Fruit fly (Drosophila melanogaster) whole organism, pupa: ENCODE results near the gene AstCC.
A peak's percentile ranks its signal among the peaks of the same experiment; 100 is the strongest.

Experiments used
- CG10348 ChIP-seq: fragments of 200-800 bp; sonication (Bioruptor generic); IDR thresholded peaks from 2 replicates; pipeline ENCODE4 v1.3.6; 2022; ENCODE audit warnings: missing biosample characterization, missing genetic modification characterization
- CG12605 ChIP-seq: fragments of 200-800 bp; sonication (Bioruptor generic); IDR thresholded peaks from 2 replicates; pipeline ENCODE4 v1.3.6; 2022; ENCODE audit warnings: missing biosample characterization, missing genetic modification characterization
- CG13204 ChIP-seq: fragments of 200-800 bp; sonication (Bioruptor generic); optimal IDR thresholded peaks from 2 replicates; lab custom pipeline; 2018; ENCODE audit warnings: missing biosample characterization, mild to moderate bottlenecking, missing genetic modification characterization, moderate library complexity
- CG14655 ChIP-seq: fragments of 200-800 bp; sonication (Bioruptor generic); optimal IDR thresholded peaks from 3 replicates; lab custom pipeline; 2017; ENCODE audit warnings: mild to moderate bottlenecking, missing biosample characterization, missing genetic modification reagents, missing genetic modification characterization
- CG15710 ChIP-seq: fragments of 200-800 bp; sonication (Bioruptor generic); optimal IDR thresholded peaks from 2 replicates; lab custom pipeline; 2018; ENCODE audit warnings: missing biosample characterization, mild to moderate bottlenecking, missing genetic modification characterization, moderate library complexity
- CG17806 ChIP-seq: fragments of 200-800 bp; sonication (Bioruptor generic); optimal IDR thresholded peaks from 2 replicates; lab custom pipeline; 2018; ENCODE audit warnings: missing biosample characterization, mild to moderate bottlenecking, missing genetic modification characterization, moderate library complexity
- CG32121 ChIP-seq: fragments of 200-800 bp; sonication (Bioruptor generic); IDR thresholded peaks from 2 replicates; pipeline ENCODE4 v1.3.6; 2022; ENCODE audit warnings: missing biosample characterization, missing genetic modification characterization
- CG34367 ChIP-seq: fragments of 200-800 bp; sonication (Bioruptor generic); optimal IDR thresholded peaks from 2 replicates; lab custom pipeline; 2018; ENCODE audit warnings: missing biosample characterization, mild to moderate bottlenecking, missing genetic modification characterization
- CG4496 ChIP-seq: fragments of 200-800 bp; sonication (Bioruptor generic); IDR thresholded peaks from 3 replicates; pipeline ENCODE4 v1.3.6; 2022; ENCODE audit warnings: missing biosample characterization, missing genetic modification characterization
- CG8159 ChIP-seq: fragments of 200-800 bp; sonication (Bioruptor generic); optimal IDR thresholded peaks from 3 replicates; lab custom pipeline; 2018; ENCODE audit warnings: missing biosample characterization, mild to moderate bottlenecking, missing genetic modification characterization, moderate library complexity
- CG8301 ChIP-seq: fragments of 200-800 bp; sonication (Bioruptor generic); optimal IDR thresholded peaks from 2 replicates; lab custom pipeline; 2018; ENCODE audit warnings: missing biosample characterization, mild to moderate bottlenecking, missing genetic modification characterization
- CG9948 ChIP-seq: fragments of 200-800 bp; sonication (Bioruptor generic); optimal IDR thresholded peaks from 2 replicates; lab custom pipeline; 2018; ENCODE audit warnings: missing biosample characterization, mild to moderate bottlenecking, missing genetic modification characterization, moderate library complexity
- D1 ChIP-seq: fragments of 200-800 bp; sonication (Bioruptor generic); optimal IDR thresholded peaks from 2 replicates; lab custom pipeline; 2018; ENCODE audit warnings: missing biosample characterization, mild to moderate bottlenecking, missing genetic modification characterization, moderate library complexity
- EcR ChIP-seq: fragments of 200-800 bp; sonication (Bioruptor generic); optimal IDR thresholded peaks from 3 replicates; lab custom pipeline; 2019; ENCODE audit warnings: missing biosample characterization, missing genetic modification characterization, mild to moderate bottlenecking, moderate library complexity, missing genetic modification reagents
- Ets98B ChIP-seq: fragments of 200-800 bp; sonication (Bioruptor generic); IDR thresholded peaks from 2 replicates; pipeline ENCODE4 v1.3.6; 2022; ENCODE audit warnings: missing biosample characterization, missing genetic modification characterization
- Pif1A ChIP-seq: fragments of 200-800 bp; sonication (Bioruptor generic); optimal IDR thresholded peaks from 3 replicates; lab custom pipeline; 2016; ENCODE audit warnings: missing biosample characterization, missing genetic modification characterization
- Pif1B ChIP-seq: fragments of 200-800 bp; sonication (Bioruptor generic); optimal IDR thresholded peaks from 3 replicates; lab custom pipeline; 2016; ENCODE audit warnings: missing biosample characterization, missing genetic modification characterization
- Snoo ChIP-seq: fragments of 200-800 bp; sonication (Bioruptor generic); optimal IDR thresholded peaks from 3 replicates; lab custom pipeline; 2017; ENCODE audit warnings: missing biosample characterization, mild to moderate bottlenecking, missing genetic modification characterization, inconsistent platforms
- fd96Ca ChIP-seq: fragments of 200-800 bp; sonication (Bioruptor generic); IDR thresholded peaks from 3 replicates; pipeline ENCODE4 v1.3.6; 2022; ENCODE audit warnings: missing biosample characterization, missing genetic modification characterization
- gl ChIP-seq: fragments of 200-800 bp; sonication (Bioruptor generic); optimal IDR thresholded peaks from 2 replicates; lab custom pipeline; 2018; ENCODE audit warnings: missing biosample characterization, mild to moderate bottlenecking, missing genetic modification characterization
- rn ChIP-seq: fragments of 200-800 bp; sonication (Bioruptor generic); IDR thresholded peaks from 2 replicates; pipeline ENCODE4 v1.3.6; 2022; ENCODE audit warnings: missing biosample characterization, missing genetic modification characterization

The AstCC gene

dm6 chr2L:11065106-11065878, 19.7 kb downstream of the AstCC start:
- TF ChIP-seq CG34367 (tag; lab: Kevin White, UChicago) (peak; percentile 27), Snoo (peak; percentile 61), CG32121 (GFP tag; lab: Robert Waterston, UW) (peak; percentile 70), CG10348 (GFP tag; lab: Robert Waterston, UW) (no peak), rn (GFP tag; lab: Robert Waterston, UW) (no peak), CG8159 (tag; lab: Kevin White, UChicago) (peak; percentile 63), CG17806 (tag; lab: Kevin White, UChicago) (peak; percentile 34), CG15710 (peak; percentile 62), CG4496 (GFP tag; lab: Robert Waterston, UW) (peak; percentile 74; the same call in 2 of the 3 replicates), CG8301 (tag; lab: Kevin White, UChicago) (peak; percentile 28), EcR (GFP tag; lab: Kevin White, UChicago) (no peak), CG9948 (peak; percentile 51), Ets98B (peak; percentile 66), CG13204 (no peak), Pif1B (GFP tag; lab: Kevin White, UChicago) (peak; percentile 53), CG12605 (GFP tag; lab: Robert Waterston, UW) (peak; percentile 71), D1 (tag; lab: Kevin White, UChicago) (no peak), Pif1A (GFP tag; lab: Kevin White, UChicago) (peak; percentile 24), fd96Ca (GFP tag; lab: Robert Waterston, UW) (no peak), CG14655 (GFP tag; lab: Kevin White, UChicago) (peak; percentile 39)
- TF ChIP-seq, all 21 proteins: peak for 14

dm6 chr2L:11061155-11061554, 23.9 kb downstream of the AstCC start:
- TF ChIP-seq CG34367 (tag; lab: Kevin White, UChicago) (no peak), CG13204 (peak; percentile 52), CG9948 (no peak), EcR (GFP tag; lab: Kevin White, UChicago) (peak; percentile 71), CG10348 (GFP tag; lab: Robert Waterston, UW) (no peak), Pif1B (GFP tag; lab: Kevin White, UChicago) (no peak), Ets98B (peak; percentile 14; the same call in 1 of the 2 replicates)

DNA sequence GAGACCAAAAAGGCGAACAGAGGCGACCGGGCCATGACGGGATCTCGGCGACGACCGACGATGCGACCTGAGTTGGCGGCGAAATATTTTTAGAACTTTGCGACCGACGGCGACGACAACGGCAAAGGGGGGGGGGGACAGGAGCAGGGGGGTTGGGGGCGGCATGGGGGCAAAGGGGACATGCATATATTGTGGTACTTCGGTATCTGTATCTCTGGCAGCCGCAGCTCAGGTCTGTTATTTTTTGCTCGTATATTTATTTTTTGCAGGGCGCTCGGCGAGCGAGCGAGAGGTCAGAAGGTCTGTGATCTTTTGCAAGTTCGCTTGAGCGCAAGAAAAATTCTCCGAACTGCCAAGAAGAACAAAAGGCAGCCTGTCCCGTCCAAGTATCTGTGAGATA, 25.8 kb downstream of the AstCC start:
- TF ChIP-seq CG12605 (GFP tag; lab: Robert Waterston, UW) (no peak), rn (GFP tag; lab: Robert Waterston, UW) (no peak), CG13204 (peak; percentile 85), EcR (GFP tag; lab: Kevin White, UChicago) (peak; percentile 90), fd96Ca (GFP tag; lab: Robert Waterston, UW) (no peak)

- TF ChIP-seq EcR (GFP tag; lab: Kevin White, UChicago) = no peak
- no peak for TF ChIP-seq D1 (tag; lab: Kevin White, UChicago)
- TF ChIP-seq Ets98B = peak; percentile 17; the same call in 1 of the 2 replicates
- TF ChIP-seq CG10348 (GFP tag; lab: Robert Waterston, UW) = no peak
- 0 out of 3 replicates have a peak, but pooled peaks have one; percentile 24 for TF ChIP-seq CG4496 (GFP tag; lab: Robert Waterston, UW)
- TF ChIP-seq fd96Ca (GFP tag; lab: Robert Waterston, UW) = 0 out of 3 replicates have a peak, but pooled peaks have one; percentile 3
Observed at dm6 chr2L:11058111-11058665, 26.8 kb downstream of the AstCC start.

- peak; percentile 77 for TF ChIP-seq Pif1A (GFP tag; lab: Kevin White, UChicago)
- TF ChIP-seq CG13204 = peak; percentile 20
- TF ChIP-seq Pif1B (GFP tag; lab: Kevin White, UChicago) = peak; percentile 71
- no peak for TF ChIP-seq CG10348 (GFP tag; lab: Robert Waterston, UW)
- peak; percentile 62 for TF ChIP-seq CG9948
- TF ChIP-seq EcR (GFP tag; lab: Kevin White, UChicago) = peak; percentile 37
- peak; percentile 30 for TF ChIP-seq gl (tag; lab: Kevin White, UChicago)
- TF ChIP-seq CG34367 (tag; lab: Kevin White, UChicago) = peak; percentile 22
- peak; percentile 32; the same call in 1 of the 2 replicates for TF ChIP-seq Ets98B
- peak; percentile 60 for TF ChIP-seq CG32121 (GFP tag; lab: Robert Waterston, UW)
- peak; percentile 60 for TF ChIP-seq CG17806 (tag; lab: Kevin White, UChicago)
- TF ChIP-seq fd96Ca (GFP tag; lab: Robert Waterston, UW) = peak; percentile 71
- TF ChIP-seq Snoo = peak; percentile 85
- peak; percentile 78 for TF ChIP-seq CG14655 (GFP tag; lab: Kevin White, UChicago)
- TF ChIP-seq CG8301 (tag; lab: Kevin White, UChicago) = peak; percentile 50
- peak; percentile 86 for TF ChIP-seq CG8159 (tag; lab: Kevin White, UChicago)
- peak; percentile 58 for TF ChIP-seq CG15710
- TF ChIP-seq rn (GFP tag; lab: Robert Waterston, UW) = 0 out of 2 replicates have a peak, but pooled peaks have one; percentile 17
- peak; percentile 76; the same call in 2 of the 3 replicates for TF ChIP-seq CG4496 (GFP tag; lab: Robert Waterston, UW)
- TF ChIP-seq CG12605 (GFP tag; lab: Robert Waterston, UW) = peak; percentile 41
- TF ChIP-seq D1 (tag; lab: Kevin White, UChicago) = peak; percentile 84
Observed at dm6 chr2L:11057333-11058110, 27.5 kb downstream of the AstCC start.
